Worm (Caenorhabditis elegans) whole organism, L1 larva: ENCODE measurements around the gene T19B10.12.

ENCODE experiments used
- F16B12.6 ChIP-seq: fragments of 150-350 bp; optimal IDR thresholded peaks from 2 replicates; lab custom pipeline; 2014; ENCODE audit warnings: missing biosample characterization, missing genetic modification characterization
- Y116A8C.19 ChIP-seq: sonication (generic microtip); optimal IDR thresholded peaks from 2 replicates; lab custom pipeline; 2016; ENCODE audit warnings: missing compliant biosample characterization, missing genetic modification characterization, borderline replicate concordance
- aha-1 ChIP-seq: fragments of 150-350 bp; optimal IDR thresholded peaks from 2 replicates; lab custom pipeline; 2014; ENCODE audit warnings: missing biosample characterization, missing genetic modification characterization
- aly-2 ChIP-seq: fragments of 150-350 bp; optimal IDR thresholded peaks from 2 replicates; lab custom pipeline; 2014; ENCODE audit warnings: missing biosample characterization, missing genetic modification characterization
- ama-1 ChIP-seq: fragments of 150-350 bp; optimal IDR thresholded peaks from 2 replicates; lab custom pipeline; 2014
- blmp-1 ChIP-seq: fragments of 150-350 bp; optimal IDR thresholded peaks from 2 replicates; lab custom pipeline; 2014; ENCODE audit warnings: missing biosample characterization, missing genetic modification characterization
- ceh-63 ChIP-seq: fragments of 200-800 bp; sonication (Bioruptor generic); optimal IDR thresholded peaks from 2 replicates; lab custom pipeline; 2018; ENCODE audit warnings: mild to moderate bottlenecking, missing genetic modification characterization, missing compliant biosample characterization
- ceh-88 ChIP-seq: fragments of 200-800 bp; sonication (Bioruptor generic); IDR thresholded peaks from 2 replicates; pipeline ENCODE4 v1.3.6; 2022; ENCODE audit warnings: missing genetic modification characterization, missing compliant biosample characterization
- dsc-1 ChIP-seq: sonication (generic microtip); optimal IDR thresholded peaks from 2 replicates; lab custom pipeline; 2016; ENCODE audit warnings: mild to moderate bottlenecking, missing genetic modification characterization, missing compliant biosample characterization
- efl-1 ChIP-seq, 4 experiments: fragments of 150-350 bp; optimal IDR thresholded peaks in 3 of 4; peaks in 1 of 4; 1 replicate in 1 of 4; 2 replicates in 3 of 4; lab custom pipeline; 2014; ENCODE audit warnings: missing biosample characterization in 2 of 4, missing genetic modification characterization in 2 of 4, missing genetic modification reagents in 2 of 4
- efl-3 ChIP-seq: fragments of 200-800 bp; sonication (Bioruptor generic); optimal IDR thresholded peaks from 2 replicates; lab custom pipeline; 2018; ENCODE audit warnings: mild to moderate bottlenecking, missing genetic modification characterization, missing compliant biosample characterization
- elt-2 ChIP-seq: sonication (generic microtip); optimal IDR thresholded peaks from 2 replicates; lab custom pipeline; 2016; ENCODE audit warnings: missing genetic modification characterization, mild to moderate bottlenecking, inconsistent platforms, missing compliant biosample characterization, missing genetic modification reagents
- elt-3 ChIP-seq, 6 experiments: fragments of 150-350 bp in 1 of 6; sonication (generic microtip); optimal IDR thresholded peaks; 2 replicates each; lab custom pipeline; 2017 to 2018; ENCODE audit warnings: missing biosample characterization in 6 of 6, missing genetic modification characterization in 6 of 6, inconsistent platforms in 1 of 6
- fkh-10 ChIP-seq: sonication (generic microtip); optimal IDR thresholded peaks from 2 replicates; lab custom pipeline; 2017; ENCODE audit warnings: missing biosample characterization, missing genetic modification reagents, missing genetic modification characterization
- fkh-4 ChIP-seq: sonication (generic microtip); optimal IDR thresholded peaks from 2 replicates; lab custom pipeline; 2016; ENCODE audit warnings: missing compliant biosample characterization, missing genetic modification characterization, borderline replicate concordance
- hlh-4 ChIP-seq: sonication (generic microtip); optimal IDR thresholded peaks from 2 replicates; lab custom pipeline; 2016; ENCODE audit warnings: mild to moderate bottlenecking, missing genetic modification characterization, missing compliant biosample characterization
- jun-1 ChIP-seq: fragments of 150-350 bp; optimal IDR thresholded peaks from 2 replicates; lab custom pipeline; 2014; ENCODE audit warnings: missing biosample characterization, missing genetic modification reagents, missing genetic modification characterization
- lin-13 ChIP-seq: fragments of 150-350 bp; optimal IDR thresholded peaks from 2 replicates; lab custom pipeline; 2014; ENCODE audit warnings: missing biosample characterization, missing genetic modification reagents, missing genetic modification characterization
- lin-15B ChIP-seq: fragments of 150-350 bp; sonication (generic microtip); optimal IDR thresholded peaks from 3 replicates; lab custom pipeline; 2014; ENCODE audit warnings: missing biosample characterization, missing genetic modification characterization
- lin-35 ChIP-seq, 2 experiments: fragments of 150-350 bp; optimal IDR thresholded peaks; 2 replicates each; lab custom pipeline; 2014; ENCODE audit warnings: missing biosample characterization in 2 of 2, missing genetic modification characterization in 2 of 2, missing genetic modification reagents in 2 of 2
- lin-39 ChIP-seq: fragments of 150-350 bp; optimal IDR thresholded peaks from 2 replicates; lab custom pipeline; 2014; ENCODE audit warnings: missing biosample characterization, missing genetic modification reagents, missing genetic modification characterization
- mdl-1 ChIP-seq, 2 experiments: fragments of 150-350 bp; optimal IDR thresholded peaks; 2 replicates each; lab custom pipeline; 2014 to 2017; ENCODE audit warnings: missing biosample characterization in 2 of 2, missing genetic modification characterization in 2 of 2, inconsistent platforms in 1 of 2
- mef-2 ChIP-seq: fragments of 150-350 bp; optimal IDR thresholded peaks from 2 replicates; lab custom pipeline; 2014; ENCODE audit warnings: missing biosample characterization, missing genetic modification characterization
- nhr-12 ChIP-seq: sonication (generic microtip); optimal IDR thresholded peaks from 2 replicates; lab custom pipeline; 2017; ENCODE audit warnings: missing biosample characterization, missing genetic modification characterization
- nhr-20 ChIP-seq: sonication (generic microtip); optimal IDR thresholded peaks from 2 replicates; lab custom pipeline; 2016; ENCODE audit warnings: mild to moderate bottlenecking, missing genetic modification characterization, missing compliant biosample characterization
- nhr-237 ChIP-seq: fragments of 150-350 bp; optimal IDR thresholded peaks from 2 replicates; lab custom pipeline; 2014; ENCODE audit warnings: missing biosample characterization, missing genetic modification characterization
- nhr-47 ChIP-seq: sonication (generic microtip); optimal IDR thresholded peaks from 2 replicates; lab custom pipeline; 2016; ENCODE audit warnings: mild to moderate bottlenecking, missing genetic modification characterization, moderate library complexity, missing compliant biosample characterization
- nhr-77 ChIP-seq: fragments of 150-350 bp; optimal IDR thresholded peaks from 2 replicates; lab custom pipeline; 2014; ENCODE audit warnings: missing biosample characterization, missing genetic modification characterization
- nhr-84 ChIP-seq: sonication (generic microtip); optimal IDR thresholded peaks from 2 replicates; lab custom pipeline; 2017; ENCODE audit warnings: missing biosample characterization, missing genetic modification characterization
- nhr-85 ChIP-seq: sonication (generic microtip); peaks from one replicate; lab custom pipeline; 2016; ENCODE audit warnings: missing genetic modification characterization, inconsistent platforms, missing compliant biosample characterization
- nhr-90 ChIP-seq: sonication (generic microtip); optimal IDR thresholded peaks from 2 replicates; lab custom pipeline; 2016; ENCODE audit warnings: mild to moderate bottlenecking, missing genetic modification characterization, missing compliant biosample characterization; ENCODE audit not compliant: poor library complexity
- pag-3 ChIP-seq: sonication (generic microtip); optimal IDR thresholded peaks from 2 replicates; lab custom pipeline; 2017; ENCODE audit warnings: missing genetic modification characterization, mild to moderate bottlenecking, missing compliant biosample characterization, antibody characterized with exemption, borderline replicate concordance; ENCODE audit not compliant: insufficient read depth
- pax-3 ChIP-seq: fragments of 200-800 bp; sonication (Bioruptor generic); optimal IDR thresholded peaks from 2 replicates; lab custom pipeline; 2018; ENCODE audit warnings: mild to moderate bottlenecking, missing genetic modification characterization, moderate library complexity, missing compliant biosample characterization
- pqm-1 ChIP-seq: sonication (generic microtip); optimal IDR thresholded peaks from 3 replicates; lab custom pipeline; 2017; ENCODE audit warnings: missing biosample characterization, missing genetic modification characterization
- rnt-1 ChIP-seq: sonication (generic microtip); optimal IDR thresholded peaks from 2 replicates; lab custom pipeline; 2016; ENCODE audit warnings: mild to moderate bottlenecking, missing genetic modification characterization, moderate library complexity, missing compliant biosample characterization
- skn-1 ChIP-seq: fragments of 150-350 bp; optimal IDR thresholded peaks from 2 replicates; lab custom pipeline; 2014; ENCODE audit warnings: missing biosample characterization, missing genetic modification characterization
- sptf-1 ChIP-seq: fragments of 150-350 bp; optimal IDR thresholded peaks from 2 replicates; lab custom pipeline; 2014; ENCODE audit warnings: missing biosample characterization, missing genetic modification characterization
- sup-37 ChIP-seq: fragments of 200-800 bp; sonication (Bioruptor generic); optimal IDR thresholded peaks from 2 replicates; lab custom pipeline; 2018; ENCODE audit warnings: mild to moderate bottlenecking, missing genetic modification characterization, missing compliant biosample characterization
- swsn-7 ChIP-seq: sonication (generic microtip); optimal IDR thresholded peaks from 2 replicates; lab custom pipeline; 2016; ENCODE audit warnings: missing genetic modification characterization, missing compliant biosample characterization
- tbx-2 ChIP-seq: sonication (generic microtip); optimal IDR thresholded peaks from 2 replicates; lab custom pipeline; 2016; ENCODE audit warnings: missing genetic modification characterization, missing compliant biosample characterization
- unc-130 ChIP-seq: fragments of 150-350 bp; optimal IDR thresholded peaks from 2 replicates; lab custom pipeline; 2017; ENCODE audit warnings: missing biosample characterization, missing genetic modification characterization, inconsistent platforms
- unc-62 ChIP-seq: fragments of 150-350 bp; optimal IDR thresholded peaks from 2 replicates; lab custom pipeline; 2014; ENCODE audit warnings: missing biosample characterization, missing genetic modification reagents, missing genetic modification characterization
- xbp-1 ChIP-seq: sonication (generic microtip); optimal IDR thresholded peaks from 2 replicates; lab custom pipeline; 2016; ENCODE audit warnings: missing genetic modification characterization, missing compliant biosample characterization
- zag-1 ChIP-seq: fragments of 150-350 bp; optimal IDR thresholded peaks from 2 replicates; lab custom pipeline; 2014; ENCODE audit warnings: missing biosample characterization, missing genetic modification characterization
- zip-4 ChIP-seq: fragments of 200-800 bp; sonication (Bioruptor generic); optimal IDR thresholded peaks from 2 replicates; lab custom pipeline; 2018; ENCODE audit warnings: mild to moderate bottlenecking, missing genetic modification characterization, moderate library complexity, missing compliant biosample characterization
- ztf-4 ChIP-seq: fragments of 150-350 bp; optimal IDR thresholded peaks from 2 replicates; lab custom pipeline; 2014; ENCODE audit warnings: missing biosample characterization, missing genetic modification characterization

T19B10.12 gene

ce11 chrV:11272848-11273247 is 22.0 kb downstream of the T19B10.12 start, which contains the start of gene clec-223:
Gene clec-223, plus strand, starts transcription at chrV:11273148.
- TF ChIP-seq swsn-7 (no peak), xbp-1 (tag; lab: Kevin White, UChicago) (no peak), ceh-63 (GFP tag; lab: Kevin White, UChicago) (no peak), fkh-10 (GFP tag; lab: Kevin White, UChicago) (no peak), lin-35 (GFP tag; optimal IDR thresholded peaks at IDR 0.05; lab: Kevin White, UChicago) (no peak), hlh-4 (no peak), elt-2 (tag; lab: Kevin White, UChicago) (no peak), ztf-4 (tag; lab: Kevin White, UChicago) (no peak), nhr-84 (tag; lab: Kevin White, UChicago) (no peak), sptf-1 (tag; lab: Kevin White, UChicago) (no peak), Y116A8C.19 (tag; lab: Kevin White, UChicago) (no peak), dsc-1 (tag; lab: Kevin White, UChicago) (no peak), F16B12.6 (tag; lab: Kevin White, UChicago) (no peak), ama-1 (lab: Kevin White, UChicago) (no peak), aly-2 (tag; lab: Kevin White, UChicago) (no peak), mdl-1 (tag; optimal IDR thresholded peaks at IDR 0.05; lab: Kevin White, UChicago) (no peak), efl-3 (no peak), nhr-47 (no peak), lin-13 (no peak)

ce11 chrV:11279564-11279963 is 28.7 kb downstream of the T19B10.12 start:
- no peak for TF ChIP-seq elt-2 (tag; lab: Kevin White, UChicago)
- no peak for TF ChIP-seq F16B12.6 (tag; lab: Kevin White, UChicago)
- TF ChIP-seq Y116A8C.19 (tag; lab: Kevin White, UChicago), result no peak
- no peak for TF ChIP-seq elt-3 (tag; optimal IDR thresholded peaks at IDR 0.05; lab: Kevin White, UChicago)
- no peak for TF ChIP-seq skn-1 (tag; lab: Kevin White, UChicago)
- TF ChIP-seq lin-39 (tag; lab: Kevin White, UChicago), result no peak
- no peak for TF ChIP-seq zip-4 (GFP tag; lab: Kevin White, UChicago)
- no peak for TF ChIP-seq nhr-237
- TF ChIP-seq pax-3 (tag; lab: Kevin White, UChicago), result no peak
- TF ChIP-seq sup-37, result no peak
- TF ChIP-seq blmp-1, result no peak
- no peak for TF ChIP-seq lin-15B (tag; lab: Kevin White, UChicago)
- no peak for TF ChIP-seq nhr-90 (tag; lab: Kevin White, UChicago)
- TF ChIP-seq aha-1 (tag; lab: Kevin White, UChicago), result no peak
- no peak for TF ChIP-seq fkh-10 (GFP tag; lab: Kevin White, UChicago)

DNA sequence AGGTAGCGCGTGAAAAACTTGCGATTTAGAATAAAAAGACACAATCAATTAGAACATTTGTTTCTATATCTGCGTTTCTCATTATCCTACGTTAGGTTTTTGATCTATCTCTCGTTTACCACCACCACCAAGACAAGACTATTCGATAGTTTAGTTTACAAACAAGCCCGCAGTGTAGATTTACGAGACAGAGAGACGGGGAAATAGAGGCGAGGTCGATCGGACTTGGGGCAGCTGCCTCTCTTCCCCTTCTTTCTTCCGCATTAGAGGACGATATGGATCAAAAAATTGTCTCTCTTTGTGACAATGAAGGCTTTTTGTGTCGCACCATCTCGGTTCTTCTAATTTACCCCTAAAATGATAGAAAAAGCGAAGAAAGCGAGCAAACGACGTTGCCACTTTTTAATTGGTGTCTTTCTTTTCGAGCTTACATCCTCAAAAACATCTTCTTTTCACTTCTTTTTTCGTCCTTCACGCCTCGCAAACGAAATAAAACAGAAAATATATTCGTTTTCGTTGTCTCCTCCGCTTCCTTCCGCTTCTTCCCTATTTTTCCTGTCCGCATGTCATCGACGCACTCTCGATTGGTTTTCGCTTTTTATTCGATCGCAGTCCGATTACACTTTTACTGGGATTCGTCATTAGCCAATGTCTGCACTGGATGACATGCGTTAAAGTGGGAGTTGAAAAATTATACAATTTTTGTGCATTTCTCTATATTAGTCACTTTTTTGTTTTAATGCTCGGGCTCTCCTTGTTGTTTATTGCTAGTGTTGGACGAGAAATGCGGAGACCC is 30.8 kb downstream of the T19B10.12 start:
- TF ChIP-seq Y116A8C.19 (tag; lab: Kevin White, UChicago) (no peak), jun-1 (tag; lab: Kevin White, UChicago) (no peak), aha-1 (tag; lab: Kevin White, UChicago) (no peak), sup-37 (no peak), lin-39 (tag; lab: Kevin White, UChicago) (no peak), nhr-12 (tag; lab: Kevin White, UChicago) (no peak), efl-1 (optimal IDR thresholded peaks at IDR 0.05; lab: Kevin White, UChicago) (peak; percentile 3 to 19), efl-1 (GFP tag; optimal IDR thresholded peaks at IDR 0.05 in 1 of 2; lab: Kevin White, UChicago) (no peak), zag-1 (tag; lab: Kevin White, UChicago) (no peak), lin-35 (GFP tag; optimal IDR thresholded peaks at IDR 0.05; lab: Kevin White, UChicago) (no peak), swsn-7 (no peak), xbp-1 (tag; lab: Kevin White, UChicago) (no peak), nhr-85 (tag; lab: Kevin White, UChicago) (peak; percentile 37), elt-3 (tag; optimal IDR thresholded peaks at IDR 0.05; lab: Kevin White, UChicago) (peak in 1 of 6 experiments; percentile 27), unc-62 (GFP tag; lab: Kevin White, UChicago) (no peak), mef-2 (tag; lab: Kevin White, UChicago) (no peak), fkh-4 (tag; lab: Kevin White, UChicago) (no peak), pag-3 (tag; lab: Kevin White, UChicago) (no peak), tbx-2 (tag; lab: Kevin White, UChicago) (no peak), nhr-77 (tag; lab: Kevin White, UChicago) (no peak), ceh-88 (GFP tag; lab: Robert Waterston, UW) (no peak), mdl-1 (tag; optimal IDR thresholded peaks at IDR 0.05; lab: Kevin White, UChicago) (no peak), unc-130 (tag; lab: Kevin White, UChicago) (peak; percentile 5), skn-1 (tag; lab: Kevin White, UChicago) (no peak), nhr-20 (peak; percentile 62), pqm-1 (tag; lab: Kevin White, UChicago) (no peak), lin-13 (no peak), rnt-1 (peak; percentile 16)
